Worm (Caenorhabditis elegans) whole organism, L1 larva: ENCODE data around the gene act-3.

Experiments
- ama-1 ChIP-seq: fragments of 150-350 bp; optimal IDR thresholded peaks from 2 replicates; lab custom pipeline; 2014
- ceh-63 ChIP-seq: fragments of 200-800 bp; sonication (Bioruptor generic); optimal IDR thresholded peaks from 2 replicates; lab custom pipeline; 2018; ENCODE audit warnings: mild to moderate bottlenecking, missing genetic modification characterization, missing compliant biosample characterization
- ceh-82 ChIP-seq, 3 experiments: fragments of 150-350 bp in 1 of 3; sonication (generic microtip) in 2 of 3; optimal IDR thresholded peaks; 2 replicates each; lab custom pipeline; 2014 to 2017; ENCODE audit warnings: missing biosample characterization in 3 of 3, missing genetic modification characterization in 3 of 3
- lin-13 ChIP-seq: fragments of 150-350 bp; optimal IDR thresholded peaks from 2 replicates; lab custom pipeline; 2014; ENCODE audit warnings: missing biosample characterization, missing genetic modification reagents, missing genetic modification characterization
- nhr-11 ChIP-seq: fragments of 150-350 bp; optimal IDR thresholded peaks from 2 replicates; lab custom pipeline; 2014; ENCODE audit warnings: missing biosample characterization, missing genetic modification characterization
- pqm-1 ChIP-seq: sonication (generic microtip); optimal IDR thresholded peaks from 3 replicates; lab custom pipeline; 2017; ENCODE audit warnings: missing biosample characterization, missing genetic modification characterization
- swsn-7 ChIP-seq: sonication (generic microtip); optimal IDR thresholded peaks from 2 replicates; lab custom pipeline; 2016; ENCODE audit warnings: missing genetic modification characterization, missing compliant biosample characterization
- tbx-2 ChIP-seq: sonication (generic microtip); optimal IDR thresholded peaks from 2 replicates; lab custom pipeline; 2016; ENCODE audit warnings: missing genetic modification characterization, missing compliant biosample characterization
- ztf-4 ChIP-seq: fragments of 150-350 bp; optimal IDR thresholded peaks from 2 replicates; lab custom pipeline; 2014; ENCODE audit warnings: missing biosample characterization, missing genetic modification characterization

- TF ChIP-seq swsn-7 (peak; percentile 75), ceh-82 (tag; optimal IDR thresholded peaks at IDR 0.05; lab: Kevin White, UChicago) (peak; percentile 7 to 82 (median 24)), ztf-4 (tag; lab: Kevin White, UChicago) (peak; percentile 31), lin-13 (peak; percentile 77), ama-1 (no peak), nhr-11 (tag; lab: Kevin White, UChicago) (no peak), tbx-2 (tag; lab: Kevin White, UChicago) (peak; percentile 60), pqm-1 (tag; lab: Kevin White, UChicago) (no peak), ceh-63 (GFP tag; lab: Kevin White, UChicago) (no peak)
These were observed 3.9 kb upstream of the act-3 start, which contains the start of gene act-2 for ce11 chrV:11078104-11078724.
